Fruit fly (Drosophila melanogaster): ENCODE results near the gene CG5913.

dm6 chr3R:25888307-25889075 is 4.8 kb upstream of the CG5913 start, which contains the start of gene Lnk:
- TF ChIP-seq psq (optimal IDR thresholded peaks at IDR 0.05) (no peak), CG8478 (optimal IDR thresholded peaks at IDR 0.05) (peak; percentile 1), usp (GFP tag; optimal IDR thresholded peaks at IDR 0.05) (no peak), Dll (optimal IDR thresholded peaks at IDR 0.05) (no peak), pan (optimal IDR thresholded peaks at IDR 0.05) (no peak)

All from whole organism.